Fruit fly (Drosophila melanogaster) whole organism, wandering third instar larva: ENCODE measurements around the gene CG13096.

ENCODE experiments used
- Abd-B ChIP-seq: fragments of >200 bp; optimal IDR thresholded peaks from 2 replicates; lab custom pipeline; 2017; ENCODE audit warnings: missing biosample characterization, missing genetic modification characterization
- Dfd ChIP-seq: fragments of >200 bp; optimal IDR thresholded peaks from 2 replicates; lab custom pipeline; 2017; ENCODE audit warnings: missing biosample characterization, missing genetic modification characterization
- Myc ChIP-seq: fragments of >200 bp; optimal IDR thresholded peaks from 2 replicates; lab custom pipeline; 2017
- OdsH ChIP-seq: fragments of 200-800 bp; sonication (Bioruptor generic); optimal IDR thresholded peaks from 2 replicates; lab custom pipeline; 2016; ENCODE audit warnings: missing biosample characterization, mild to moderate bottlenecking, missing genetic modification characterization
- Rel ChIP-seq, 2 experiments: fragments of 200-800 bp; sonication (Bioruptor generic) in 1 of 2; optimal IDR thresholded peaks; 2 replicates in 1 of 2; 3 replicates in 1 of 2; lab custom pipeline; 2016 to 2019; ENCODE audit warnings: mild to moderate bottlenecking in 2 of 2, missing biosample characterization in 2 of 2, missing genetic modification characterization in 2 of 2, moderate library complexity in 1 of 2
- Vsx2 ChIP-seq: fragments of 200-300, 225-300 bp; sonication (Bioruptor generic); optimal IDR thresholded peaks from 2 replicates; lab custom pipeline; 2018; ENCODE audit warnings: missing biosample characterization, missing genetic modification characterization; ENCODE audit not compliant: partially characterized antibody
- br ChIP-seq: fragments of 200-800 bp; sonication (Bioruptor generic); optimal IDR thresholded peaks from 2 replicates; lab custom pipeline; 2016; ENCODE audit warnings: missing biosample characterization, missing genetic modification characterization
- pan ChIP-seq: fragments of >200 bp; optimal IDR thresholded peaks from 2 replicates; lab custom pipeline; 2017
- psq ChIP-seq: fragments of 200-800 bp; sonication (Bioruptor generic); optimal IDR thresholded peaks from 3 replicates; lab custom pipeline; 2017; ENCODE audit warnings: missing biosample characterization, mild to moderate bottlenecking, missing genetic modification characterization, moderate library complexity
- rgr ChIP-seq: fragments of 200-800 bp; sonication (Bioruptor generic); optimal IDR thresholded peaks from 3 replicates; lab custom pipeline; 2016; ENCODE audit warnings: missing biosample characterization, mild to moderate bottlenecking, missing genetic modification characterization

DNA sequence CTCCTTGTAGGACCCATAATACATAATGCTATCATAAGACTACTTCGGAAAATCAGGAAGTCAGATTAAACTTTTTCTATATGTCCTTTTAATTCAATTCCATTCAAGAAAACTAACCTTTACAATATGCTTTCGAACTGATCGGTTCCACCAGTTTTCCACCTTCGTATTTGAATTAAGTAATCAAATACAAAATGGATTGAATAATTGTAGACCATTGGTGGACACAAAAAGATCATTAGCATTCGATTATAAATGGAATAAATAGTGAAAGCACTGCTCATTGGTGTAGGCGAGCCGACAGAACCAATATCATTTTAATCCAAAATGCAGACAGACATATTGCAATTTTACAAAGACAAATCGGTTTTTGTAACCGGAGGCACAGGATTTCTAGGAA is 7.7 kb upstream of the CG13096 start, which contains the start of gene Sgp:
- no peak for TF ChIP-seq OdsH (GFP tag; lab: Kevin White, UChicago)
- TF ChIP-seq br (GFP tag; lab: Kevin White, UChicago) = no peak
- TF ChIP-seq Myc (lab: Kevin White, UChicago) = no peak
- TF ChIP-seq psq (GFP tag; lab: Kevin White, UChicago) = no peak
- TF ChIP-seq Dfd = no peak
- no peak for TF ChIP-seq Abd-B (GFP tag; lab: Kevin White, UChicago)
- TF ChIP-seq pan (lab: Kevin White, UChicago) = no peak
- TF ChIP-seq Vsx2 (GFP tag; lab: Kevin White, UChicago) = no peak
- TF ChIP-seq rgr (GFP tag; lab: Kevin White, UChicago) = no peak
- no peak for TF ChIP-seq Rel (GFP tag; optimal IDR thresholded peaks at IDR 0.05; lab: Kevin White, UChicago)
- no peak for TF ChIP-seq Rel (tag; optimal IDR thresholded peaks at IDR 0.05; lab: Kevin White, UChicago)
